Fruit fly (Drosophila melanogaster): ENCODE results near the gene CG7168.
A peak's percentile ranks its signal among the peaks of the same experiment; 100 is the strongest.

CG7168 gene

dm6 chr3R:18198518-18199118, 27.3 kb downstream of the CG7168 start (continued):
- TF ChIP-seq vnd (GFP tag; IDR thresholded peaks at IDR 0.05; ENCODE audit: partially characterized antibody) (no peak), dysf (GFP tag; IDR thresholded peaks at IDR 0.05) (no peak), vfl (GFP tag; optimal IDR thresholded peaks at IDR 0.05) (no peak), CG2889 (GFP tag; IDR thresholded peaks at IDR 0.05) (no peak), CG13123 (GFP tag; optimal IDR thresholded peaks at IDR 0.05) (peak; percentile 39), nmo (GFP tag; optimal IDR thresholded peaks at IDR 0.05) (no peak), lbe (GFP tag; optimal IDR thresholded peaks at IDR 0.05) (peak; percentile 73), NC2α (GFP tag; optimal IDR thresholded peaks at IDR 0.05) (peak; percentile 54), CG31365 (tag; optimal IDR thresholded peaks at IDR 0.05) (peak; percentile 52), Vsx1 (GFP tag; optimal IDR thresholded peaks at IDR 0.05) (peak; percentile 36), CG10431 (GFP tag; optimal IDR thresholded peaks at IDR 0.05) (no peak), B-H2 (GFP tag; optimal IDR thresholded peaks at IDR 0.05) (peak; percentile 23), MBD-R2 (GFP tag; IDR thresholded peaks at IDR 0.05) (no peak), ranshi (GFP tag; IDR thresholded peaks at IDR 0.05) (no peak), dati (GFP tag; IDR thresholded peaks at IDR 0.05) (no peak), ken (GFP tag; IDR thresholded peaks at IDR 0.05) (no peak), pan (optimal IDR thresholded peaks at IDR 0.05) (no peak), pan (GFP tag; optimal IDR thresholded peaks at IDR 0.05 in 1 of 2, IDR thresholded peaks at IDR 0.05 in 1 of 2) (no peak), stc (GFP tag; IDR thresholded peaks at IDR 0.05) (no peak), CG16863 (GFP tag; optimal IDR thresholded peaks at IDR 0.05) (peak; percentile 34), peb (GFP tag; IDR thresholded peaks at IDR 0.05) (no peak), esg (GFP tag; conservative IDR thresholded peaks at IDR 0.05) (no peak), CG2199 (GFP tag; IDR thresholded peaks at IDR 0.05) (no peak), abd-A (tag; optimal IDR thresholded peaks at IDR 0.05) (peak; percentile 4), gcm (GFP tag; optimal IDR thresholded peaks at IDR 0.05) (peak; percentile 49), CG12155 (GFP tag; optimal IDR thresholded peaks at IDR 0.05) (peak; percentile 18), Atf6 (GFP tag; IDR thresholded peaks at IDR 0.05) (no peak), CG2202 (tag; optimal IDR thresholded peaks at IDR 0.05) (peak; percentile 61), CTCF (GFP tag; optimal IDR thresholded peaks at IDR 0.05) (no peak), ci (GFP tag; IDR thresholded peaks at IDR 0.05) (no peak), Hand (GFP tag; optimal IDR thresholded peaks at IDR 0.05) (peak; percentile 49), Xrp1 (GFP tag; IDR thresholded peaks at IDR 0.05) (no peak), Mes4 (GFP tag; optimal IDR thresholded peaks at IDR 0.05) (peak; percentile 38), ewg (GFP tag; optimal IDR thresholded peaks at IDR 0.05) (peak; percentile 50), CG15601 (tag; optimal IDR thresholded peaks at IDR 0.05) (peak; percentile 39), CG7556 (GFP tag; optimal IDR thresholded peaks at IDR 0.05) (peak; percentile 35), CG9727 (GFP tag; optimal IDR thresholded peaks at IDR 0.05) (peak; percentile 70), ems (GFP tag; optimal IDR thresholded peaks at IDR 0.05) (peak; percentile 53), Asciz (GFP tag; optimal IDR thresholded peaks at IDR 0.05) (peak; percentile 75), pita (GFP tag; optimal IDR thresholded peaks at IDR 0.05) (no peak), cwo (GFP tag; optimal IDR thresholded peaks at IDR 0.05) (peak; percentile 63), en (GFP tag; optimal IDR thresholded peaks at IDR 0.05) (no peak), CG2875 (GFP tag; optimal IDR thresholded peaks at IDR 0.05) (peak; percentile 56), Med (GFP tag) (peak; percentile 93), dpn (GFP tag; optimal IDR thresholded peaks at IDR 0.05) (peak; percentile 26 to 34), CG6689 (GFP tag; IDR thresholded peaks at IDR 0.05) (no peak), CG33557 (GFP tag; optimal IDR thresholded peaks at IDR 0.05) (no peak), CG11723 (GFP tag; optimal IDR thresholded peaks at IDR 0.05) (peak; percentile 62), CG12942 (GFP tag; optimal IDR thresholded peaks at IDR 0.05) (peak; percentile 34), ftz-f1 (GFP tag; optimal IDR thresholded peaks at IDR 0.05) (no peak), lola (GFP tag; optimal IDR thresholded peaks at IDR 0.05) (peak in 1 of 3 experiments; percentile 19)

All from whole organism, embryonic.